Fruit fly (Drosophila melanogaster): ENCODE measurements around the gene CG13359.

The CG13359 gene

DNA sequence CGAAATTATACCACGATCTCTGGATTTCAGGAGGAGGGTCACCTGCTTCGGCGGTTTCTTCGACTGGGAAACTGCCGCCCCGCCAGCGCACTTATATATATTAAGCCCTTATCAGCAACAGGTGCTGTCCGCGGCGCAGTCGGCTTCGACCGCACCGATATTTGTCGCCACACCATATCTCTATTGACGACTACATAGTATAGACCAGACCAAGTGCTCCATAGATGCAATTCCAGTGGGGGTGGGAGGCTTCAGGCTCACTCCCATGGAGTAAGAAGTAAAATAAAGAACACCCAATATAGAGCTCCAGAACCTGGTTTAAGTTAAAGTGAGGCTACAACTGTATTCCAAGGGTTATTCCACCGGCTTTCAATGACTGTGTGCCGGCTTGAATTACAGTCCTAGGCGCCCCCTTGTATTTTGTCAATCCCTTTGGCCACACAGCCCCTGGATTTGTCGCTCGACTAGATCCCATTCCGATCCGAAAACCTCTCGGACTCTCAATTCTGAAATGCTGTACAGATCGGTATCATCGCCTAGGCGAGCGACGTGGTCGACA lies 13.2 kb downstream of the CG13359 start, which contains the start of gene CG13360:
TSS of gene CG13360 (minus strand) at position 51 of the 559 bp plus-strand sequence.
- TF ChIP-seq Pif1A (GFP tag; optimal IDR thresholded peaks at IDR 0.05), result no peak
- TF ChIP-seq rn (GFP tag; IDR thresholded peaks at IDR 0.05), result no peak
- TF ChIP-seq CG8159 (tag; optimal IDR thresholded peaks at IDR 0.05), result no peak
- TF ChIP-seq CG12605 (GFP tag; IDR thresholded peaks at IDR 0.05), result no peak
- no peak for TF ChIP-seq CG32121 (GFP tag; IDR thresholded peaks at IDR 0.05)

DNA sequence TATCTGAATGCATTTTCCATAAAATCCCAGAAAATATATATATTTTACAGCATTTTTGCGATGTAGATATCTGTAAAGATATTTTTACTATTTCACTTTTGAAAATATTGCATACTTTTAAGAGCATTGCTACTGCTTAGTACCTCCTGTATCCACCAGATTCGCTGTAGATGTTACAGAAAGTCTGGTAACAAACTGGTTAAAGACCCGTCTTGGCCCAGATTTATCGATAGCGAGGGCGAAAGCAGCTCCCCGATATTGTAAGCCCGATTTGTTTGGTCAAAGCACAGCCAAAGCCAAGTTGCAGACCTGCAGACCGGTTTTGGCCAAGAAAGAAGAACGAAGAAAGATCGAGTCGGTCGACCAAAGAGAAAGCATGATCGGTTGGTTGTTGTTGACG lies 18.8 kb downstream of the CG13359 start, which contains the start of gene tw:
TSS of gene tw (plus strand) at position 291 of the 400 bp plus-strand sequence.
- TF ChIP-seq CG17806 (tag; optimal IDR thresholded peaks at IDR 0.05) (no peak), Ets98B (GFP tag; IDR thresholded peaks at IDR 0.05) (no peak), CG8159 (tag; optimal IDR thresholded peaks at IDR 0.05) (no peak), CG8301 (tag; optimal IDR thresholded peaks at IDR 0.05) (no peak), Pif1B (GFP tag; optimal IDR thresholded peaks at IDR 0.05) (no peak), CG34367 (tag; optimal IDR thresholded peaks at IDR 0.05) (no peak), EcR (GFP tag; optimal IDR thresholded peaks at IDR 0.05) (no peak), CG9948 (tag; optimal IDR thresholded peaks at IDR 0.05) (no peak), CG15710 (tag; optimal IDR thresholded peaks at IDR 0.05) (no peak)

DNA sequence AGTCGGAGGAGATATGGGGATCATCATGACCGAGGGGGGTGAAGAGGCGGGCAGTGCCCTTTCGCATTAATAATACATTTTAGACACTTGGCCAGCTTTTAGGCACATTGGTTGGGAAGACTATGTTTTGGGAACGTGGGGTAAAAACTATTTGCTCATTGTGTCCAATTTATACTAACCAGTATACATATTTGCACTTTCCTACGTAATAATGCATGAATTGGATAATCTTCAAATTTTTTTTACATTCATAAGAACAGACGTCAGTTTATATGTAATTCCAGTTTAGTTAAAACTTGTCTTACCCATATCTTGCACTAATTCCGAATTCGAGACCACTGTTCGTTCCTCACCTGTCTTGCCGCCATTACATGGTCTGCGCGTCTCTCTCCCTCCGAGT lies 23.9 kb downstream of the CG13359 start:
- TF ChIP-seq Ets98B (GFP tag; IDR thresholded peaks at IDR 0.05) (0 out of 2 replicates have a peak, but pooled peaks have one; percentile 14), Pif1A (GFP tag; optimal IDR thresholded peaks at IDR 0.05) (peak; percentile 35), CG14655 (GFP tag; optimal IDR thresholded peaks at IDR 0.05) (no peak), rn (GFP tag; IDR thresholded peaks at IDR 0.05) (no peak), CG10348 (GFP tag; IDR thresholded peaks at IDR 0.05) (no peak), CG8301 (tag; optimal IDR thresholded peaks at IDR 0.05) (peak; percentile 55), gl (tag; optimal IDR thresholded peaks at IDR 0.05) (peak; percentile 1), CG15710 (tag; optimal IDR thresholded peaks at IDR 0.05) (peak; percentile 59), fd96Ca (GFP tag; IDR thresholded peaks at IDR 0.05) (no peak), CG4496 (GFP tag; IDR thresholded peaks at IDR 0.05) (0 out of 3 replicates have a peak, but pooled peaks have one; percentile 11), CG12605 (GFP tag; IDR thresholded peaks at IDR 0.05) (no peak), CG8159 (tag; optimal IDR thresholded peaks at IDR 0.05) (peak; percentile 60), CG13204 (GFP tag; optimal IDR thresholded peaks at IDR 0.05) (peak; percentile 29), D1 (tag; optimal IDR thresholded peaks at IDR 0.05) (no peak), CG34367 (tag; optimal IDR thresholded peaks at IDR 0.05) (peak; percentile 20), CG17806 (tag; optimal IDR thresholded peaks at IDR 0.05) (peak; percentile 40), EcR (GFP tag; optimal IDR thresholded peaks at IDR 0.05) (peak; percentile 52), CG32121 (GFP tag; IDR thresholded peaks at IDR 0.05) (0 out of 2 replicates have a peak, but pooled peaks have one; percentile 16), CG9948 (tag; optimal IDR thresholded peaks at IDR 0.05) (peak; percentile 49), Pif1B (GFP tag; optimal IDR thresholded peaks at IDR 0.05) (peak; percentile 56), Snoo (tag; optimal IDR thresholded peaks at IDR 0.05) (peak; percentile 32)

DNA sequence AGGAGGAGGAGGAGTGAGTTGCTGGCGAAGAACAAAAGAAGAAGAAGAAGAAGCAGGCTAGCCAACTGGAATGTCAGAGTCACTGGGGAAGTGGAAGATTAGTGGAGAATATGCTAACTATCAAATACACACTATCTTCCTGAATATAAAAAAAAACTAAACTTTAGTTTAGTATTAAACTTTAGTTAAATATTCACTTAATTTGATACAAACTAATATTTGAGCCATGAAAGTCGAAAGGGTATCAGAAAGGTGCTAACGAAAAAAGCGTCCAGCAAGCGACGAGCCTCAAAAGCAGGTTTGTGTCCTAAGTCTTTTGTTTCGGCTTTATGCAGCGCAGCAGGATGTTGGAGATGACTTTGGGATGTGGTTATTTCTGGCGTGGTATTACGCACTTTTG lies 28.1 kb downstream of the CG13359 start:
- TF ChIP-seq Pif1A (GFP tag; optimal IDR thresholded peaks at IDR 0.05) (peak; percentile 74), CG17806 (tag; optimal IDR thresholded peaks at IDR 0.05) (peak; percentile 83), CG8301 (tag; optimal IDR thresholded peaks at IDR 0.05) (peak; percentile 71), CG15710 (tag; optimal IDR thresholded peaks at IDR 0.05) (peak; percentile 84), CG34367 (tag; optimal IDR thresholded peaks at IDR 0.05) (peak; percentile 74), CG10348 (GFP tag; IDR thresholded peaks at IDR 0.05) (no peak), Snoo (tag; optimal IDR thresholded peaks at IDR 0.05) (peak; percentile 59), rn (GFP tag; IDR thresholded peaks at IDR 0.05) (no peak; the same call in 1 of the 2 replicates), D1 (tag; optimal IDR thresholded peaks at IDR 0.05) (no peak), EcR (GFP tag; optimal IDR thresholded peaks at IDR 0.05) (no peak), CG32121 (GFP tag; IDR thresholded peaks at IDR 0.05) (no peak), CG9948 (tag; optimal IDR thresholded peaks at IDR 0.05) (peak; percentile 78), CG12605 (GFP tag; IDR thresholded peaks at IDR 0.05) (peak; percentile 71; the same call in 1 of the 2 replicates), fd96Ca (GFP tag; IDR thresholded peaks at IDR 0.05) (peak; percentile 57; the same call in 1 of the 3 replicates), CG8159 (tag; optimal IDR thresholded peaks at IDR 0.05) (peak; percentile 80), CG14655 (GFP tag; optimal IDR thresholded peaks at IDR 0.05) (peak; percentile 78), CG4496 (GFP tag; IDR thresholded peaks at IDR 0.05) (peak; percentile 64; the same call in 1 of the 3 replicates), Ets98B (GFP tag; IDR thresholded peaks at IDR 0.05) (peak; percentile 40; the same call in 1 of the 2 replicates), gl (tag; optimal IDR thresholded peaks at IDR 0.05) (peak; percentile 56), CG13204 (GFP tag; optimal IDR thresholded peaks at IDR 0.05) (peak; percentile 1), Pif1B (GFP tag; optimal IDR thresholded peaks at IDR 0.05) (peak; percentile 62)

DNA sequence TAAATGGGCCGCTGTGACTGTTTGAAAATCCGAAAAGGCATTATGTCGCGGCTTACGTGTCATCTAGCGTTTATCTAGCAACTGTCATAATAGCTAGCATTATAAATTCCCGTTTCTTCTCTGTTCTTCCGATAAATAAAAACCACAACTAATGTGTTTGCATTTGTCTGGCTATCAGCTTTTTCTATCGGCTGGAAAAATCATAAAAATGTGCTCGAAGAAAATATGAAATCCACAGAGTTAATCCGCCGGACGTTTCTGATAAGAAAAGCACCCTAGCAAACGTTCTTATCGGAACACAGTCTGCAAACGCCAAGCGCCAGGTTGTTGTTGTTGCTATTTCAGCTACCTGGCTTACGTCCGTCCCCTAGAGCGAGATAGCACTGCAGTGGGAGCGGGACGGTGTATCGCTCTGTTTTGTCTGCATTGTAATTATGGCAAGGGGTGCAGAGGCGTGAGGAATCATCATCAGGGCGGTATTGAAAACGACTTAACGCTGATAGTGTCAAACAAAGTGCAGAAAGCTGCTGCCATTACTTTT lies 29.0 kb downstream of the CG13359 start:
- no peak for TF ChIP-seq CG8159 (tag; optimal IDR thresholded peaks at IDR 0.05)
- no peak for TF ChIP-seq Snoo (tag; optimal IDR thresholded peaks at IDR 0.05)
- no peak for TF ChIP-seq CG4496 (GFP tag; IDR thresholded peaks at IDR 0.05)
- no peak for TF ChIP-seq CG9948 (tag; optimal IDR thresholded peaks at IDR 0.05)
- no peak for TF ChIP-seq Pif1B (GFP tag; optimal IDR thresholded peaks at IDR 0.05)
- no peak for TF ChIP-seq CG15710 (tag; optimal IDR thresholded peaks at IDR 0.05)
- TF ChIP-seq CG34367 (tag; optimal IDR thresholded peaks at IDR 0.05), result no peak
- TF ChIP-seq rn (GFP tag; IDR thresholded peaks at IDR 0.05), result no peak
- TF ChIP-seq CG8301 (tag; optimal IDR thresholded peaks at IDR 0.05), result no peak
- no peak for TF ChIP-seq CG10348 (GFP tag; IDR thresholded peaks at IDR 0.05)
- no peak for TF ChIP-seq CG13204 (GFP tag; optimal IDR thresholded peaks at IDR 0.05)
- no peak for TF ChIP-seq Pif1A (GFP tag; optimal IDR thresholded peaks at IDR 0.05)
- TF ChIP-seq EcR (GFP tag; optimal IDR thresholded peaks at IDR 0.05), result no peak
- TF ChIP-seq gl (tag; optimal IDR thresholded peaks at IDR 0.05), result no peak
- TF ChIP-seq CG12605 (GFP tag; IDR thresholded peaks at IDR 0.05), result no peak
- no peak for TF ChIP-seq CG32121 (GFP tag; IDR thresholded peaks at IDR 0.05)
- no peak for TF ChIP-seq Ets98B (GFP tag; IDR thresholded peaks at IDR 0.05)
- no peak for TF ChIP-seq CG17806 (tag; optimal IDR thresholded peaks at IDR 0.05)
- TF ChIP-seq CG14655 (GFP tag; optimal IDR thresholded peaks at IDR 0.05), result no peak
